Worm (Caenorhabditis elegans) whole organism, L4/young adult: Measurements from ENCODE around the gene msp-113.

Experiments
- dao-5 ChIP-seq: sonication (generic microtip); optimal IDR thresholded peaks from 2 replicates; lab custom pipeline; 2016; ENCODE audit warnings: missing genotype, missing genetic modification characterization, moderate library complexity, missing compliant biosample characterization
- him-1 ChIP-seq: sonication (generic microtip); optimal IDR thresholded peaks from 2 replicates; lab custom pipeline; 2016; ENCODE audit warnings: missing genotype, missing genetic modification reagents, missing genetic modification characterization, missing compliant biosample characterization

- TF ChIP-seq dao-5 (tag; lab: Kevin White, UChicago) (no peak), him-1 (no peak)
These were observed 46.4 kb downstream of the msp-113 start for ce11 chrIV:5344168-5344567.
